Worm (Caenorhabditis elegans) whole organism, L1 larva: Measurements from ENCODE around the gene R02D5.8.

Source experiments
- C34B4.2 ChIP-seq: sonication (generic microtip); optimal IDR thresholded peaks from 2 replicates; lab custom pipeline; 2017; ENCODE audit warnings: mild to moderate bottlenecking, missing genetic modification characterization, missing compliant biosample characterization
- mdl-1 ChIP-seq, 2 experiments: fragments of 150-350 bp; optimal IDR thresholded peaks; 2 replicates each; lab custom pipeline; 2014 to 2017; ENCODE audit warnings: missing biosample characterization in 2 of 2, missing genetic modification characterization in 2 of 2, inconsistent platforms in 1 of 2
- mep-1 ChIP-seq: fragments of 150-350 bp; optimal IDR thresholded peaks from 2 replicates; lab custom pipeline; 2014; ENCODE audit warnings: missing biosample characterization, missing genetic modification characterization
- nhr-12 ChIP-seq: sonication (generic microtip); optimal IDR thresholded peaks from 2 replicates; lab custom pipeline; 2017; ENCODE audit warnings: missing biosample characterization, missing genetic modification characterization
- nhr-28 ChIP-seq: fragments of 150-350 bp; optimal IDR thresholded peaks from 2 replicates; lab custom pipeline; 2014; ENCODE audit warnings: missing biosample characterization, missing genetic modification characterization
- pqm-1 ChIP-seq: sonication (generic microtip); optimal IDR thresholded peaks from 3 replicates; lab custom pipeline; 2017; ENCODE audit warnings: missing biosample characterization, missing genetic modification characterization
- unc-130 ChIP-seq: fragments of 150-350 bp; optimal IDR thresholded peaks from 2 replicates; lab custom pipeline; 2017; ENCODE audit warnings: missing biosample characterization, missing genetic modification characterization, inconsistent platforms

- TF ChIP-seq nhr-12 (tag; lab: Kevin White, UChicago) (no peak), C34B4.2 (tag; lab: Kevin White, UChicago) (no peak), mep-1 (tag; lab: Kevin White, UChicago) (no peak), nhr-28 (no peak), mdl-1 (tag; optimal IDR thresholded peaks at IDR 0.05; lab: Kevin White, UChicago) (no peak), unc-130 (tag; lab: Kevin White, UChicago) (no peak), pqm-1 (tag; lab: Kevin White, UChicago) (no peak)
Observed at ce11 chrV:14536274-14536673, 17.1 kb upstream of the R02D5.8 start, which contains the start of gene tag-191.
